Worm (Caenorhabditis elegans): ENCODE measurements around the gene Y38A10A.2.
A peak's percentile ranks its signal among the peaks of the same experiment; 100 is the strongest.

Y38A10A.2 gene

ce11 chrV:6053188-6053687, 10.0 kb downstream of the Y38A10A.2 start, which contains the start of gene seip-1:
Gene seip-1 (minus strand): TSS chrV:6053238.
- TF ChIP-seq syd-9 (tag; optimal IDR thresholded peaks at IDR 0.05) (no peak), hlh-13 (GFP tag; optimal IDR thresholded peaks at IDR 0.05) (no peak), F13H6.1 (tag; optimal IDR thresholded peaks at IDR 0.05) (no peak), ceh-6 (GFP tag; optimal IDR thresholded peaks at IDR 0.05) (no peak), npax-4 (tag; optimal IDR thresholded peaks at IDR 0.05) (no peak), pat-9 (tag; optimal IDR thresholded peaks at IDR 0.05) (no peak), pax-1 (tag; optimal IDR thresholded peaks at IDR 0.05) (peak; percentile 77), elt-2 (tag; optimal IDR thresholded peaks at IDR 0.05) (peak; percentile 39), ama-1 (optimal IDR thresholded peaks at IDR 0.05) (no peak), lin-11 (tag; optimal IDR thresholded peaks at IDR 0.05) (no peak), gmeb-2 (tag; optimal IDR thresholded peaks at IDR 0.05) (no peak), che-1 (tag; optimal IDR thresholded peaks at IDR 0.05) (no peak), sdc-2 (tag; optimal IDR thresholded peaks at IDR 0.05) (no peak), ceh-18 (tag; optimal IDR thresholded peaks at IDR 0.05) (peak; percentile 44), hlh-15 (tag; optimal IDR thresholded peaks at IDR 0.05) (no peak), fax-1 (tag; optimal IDR thresholded peaks at IDR 0.05) (no peak), ceh-9 (tag; optimal IDR thresholded peaks at IDR 0.05) (no peak), hlh-6 (tag; optimal IDR thresholded peaks at IDR 0.05) (no peak), sox-2 (GFP tag; IDR thresholded peaks at IDR 0.05) (peak; percentile 40; the same call in 1 of the 2 replicates), tbx-2 (tag; optimal IDR thresholded peaks at IDR 0.05) (peak; percentile 65), tbx-7 (tag; optimal IDR thresholded peaks at IDR 0.05) (no peak), fkh-10 (GFP tag; optimal IDR thresholded peaks at IDR 0.05) (no peak), pag-3 (tag; optimal IDR thresholded peaks at IDR 0.05; ENCODE audit: borderline replicate concordance) (no peak), ceh-2 (tag; optimal IDR thresholded peaks at IDR 0.05) (peak; percentile 28), K02D7.2 (tag; optimal IDR thresholded peaks at IDR 0.05) (no peak), C38D4.7 (GFP tag; optimal IDR thresholded peaks at IDR 0.05) (no peak), lim-6 (tag; optimal IDR thresholded peaks at IDR 0.05) (no peak), nfya-1 (tag; optimal IDR thresholded peaks at IDR 0.05) (peak; percentile 88), T23F11.4 (GFP tag; optimal IDR thresholded peaks at IDR 0.05) (no peak), unc-3 (GFP tag; conservative IDR thresholded peaks at IDR 0.05) (no peak), unc-3 (tag; optimal IDR thresholded peaks at IDR 0.05) (no peak), elt-4 (tag; optimal IDR thresholded peaks at IDR 0.05) (no peak), fkh-6 (tag; optimal IDR thresholded peaks at IDR 0.05) (no peak), ahr-1 (tag; optimal IDR thresholded peaks at IDR 0.05) (no peak), pros-1 (tag; optimal IDR thresholded peaks at IDR 0.05) (peak; percentile 46), rnt-1 (tag; optimal IDR thresholded peaks at IDR 0.05) (peak; percentile 38), unc-42 (tag; optimal IDR thresholded peaks at IDR 0.05) (peak; percentile 76), ceh-48 (tag; optimal IDR thresholded peaks at IDR 0.05) (peak; percentile 40), Y22D7AL.16 (tag; optimal IDR thresholded peaks at IDR 0.05) (no peak), madf-2 (tag; optimal IDR thresholded peaks at IDR 0.05) (peak; percentile 27), mec-3 (tag; optimal IDR thresholded peaks at IDR 0.05; ENCODE audit: borderline replicate concordance) (no peak), zip-5 (tag; optimal IDR thresholded peaks at IDR 0.05) (no peak), hlh-8 (tag; optimal IDR thresholded peaks at IDR 0.05) (no peak), eyg-1 (tag; optimal IDR thresholded peaks at IDR 0.05) (no peak), K09A11.1 (tag; optimal IDR thresholded peaks at IDR 0.05; ENCODE audit: insufficient read depth) (peak; percentile 2), ceh-34 (tag; optimal IDR thresholded peaks at IDR 0.05) (peak; percentile 70), ceh-45 (GFP tag; IDR thresholded peaks at IDR 0.05) (no peak), C08G9.2 (tag; optimal IDR thresholded peaks at IDR 0.05) (no peak), ceh-30 (tag; optimal IDR thresholded peaks at IDR 0.05) (peak; percentile 42), ztf-16 (tag; optimal IDR thresholded peaks at IDR 0.05) (no peak), pha-2 (tag; optimal IDR thresholded peaks at IDR 0.05) (no peak), ceh-19 (GFP tag; optimal IDR thresholded peaks at IDR 0.05) (no peak), odd-2 (tag; optimal IDR thresholded peaks at IDR 0.05) (no peak), dve-1 (tag; optimal IDR thresholded peaks at IDR 0.05) (peak; percentile 67)

All from whole organism, late embryonic.